Fruit fly (Drosophila melanogaster) whole organism, prepupa: ENCODE measurements around the gene Cyp4ac2.
A peak's percentile ranks its signal among the peaks of the same experiment; 100 is the strongest.

Experiments used
- Blimp-1 ChIP-seq: fragments of 200-800 bp; sonication (Bioruptor generic); optimal IDR thresholded peaks from 3 replicates; lab custom pipeline; 2017; ENCODE audit warnings: missing biosample characterization, missing genetic modification characterization, mild to moderate bottlenecking, moderate library complexity, missing genetic modification reagents
- CG10669 ChIP-seq: fragments of 200-800 bp; sonication (Bioruptor generic); optimal IDR thresholded peaks from 3 replicates; lab custom pipeline; 2018; ENCODE audit warnings: missing biosample characterization, mild to moderate bottlenecking, missing genetic modification characterization, moderate library complexity
- CG11294 ChIP-seq: fragments of 200-800 bp; sonication (Bioruptor generic); IDR thresholded peaks from 2 replicates; pipeline ENCODE4 v1.3.6; 2022; ENCODE audit warnings: missing biosample characterization, missing genetic modification characterization
- CG11762 ChIP-seq: fragments of 200-800 bp; sonication (Bioruptor generic); optimal IDR thresholded peaks from 3 replicates; lab custom pipeline; 2016; ENCODE audit warnings: missing biosample characterization, missing genetic modification characterization; ENCODE audit not compliant: insufficient read depth
- CG15336 ChIP-seq: fragments of 200-800 bp; sonication (Bioruptor generic); IDR thresholded peaks from 2 replicates; pipeline ENCODE4 v1.3.6; 2022; ENCODE audit warnings: missing biosample characterization, missing genetic modification characterization
- CG1621 ChIP-seq: fragments of 200-800 bp; sonication (Bioruptor generic); optimal IDR thresholded peaks from 3 replicates; lab custom pipeline; 2018; ENCODE audit warnings: missing biosample characterization, mild to moderate bottlenecking, missing genetic modification characterization
- CG16779 ChIP-seq: fragments of 200-800 bp; sonication (Bioruptor generic); optimal IDR thresholded peaks from 3 replicates; lab custom pipeline; 2017; ENCODE audit warnings: missing biosample characterization, mild to moderate bottlenecking, missing genetic modification characterization
- CG32006 ChIP-seq: fragments of 200-800 bp; sonication (Bioruptor generic); optimal IDR thresholded peaks from 3 replicates; lab custom pipeline; 2017; ENCODE audit warnings: missing biosample characterization, mild to moderate bottlenecking, missing genetic modification characterization
- CG34406 ChIP-seq: fragments of 200-800 bp; sonication (Bioruptor generic); optimal IDR thresholded peaks from 3 replicates; lab custom pipeline; 2016; ENCODE audit warnings: missing biosample characterization, missing genetic modification characterization
- CG4318 ChIP-seq: fragments of 200-800 bp; sonication (Bioruptor generic); optimal IDR thresholded peaks from 3 replicates; lab custom pipeline; 2017; ENCODE audit warnings: missing biosample characterization, mild to moderate bottlenecking, missing genetic modification characterization
- CG6163 ChIP-seq: fragments of 200-800 bp; sonication (Bioruptor generic); IDR thresholded peaks from 3 replicates; pipeline ENCODE4 v1.3.6; 2022; ENCODE audit warnings: missing biosample characterization, missing genetic modification characterization
- CG6276 ChIP-seq: fragments of 200-800 bp; sonication (Bioruptor generic); optimal IDR thresholded peaks from 2 replicates; lab custom pipeline; 2017; ENCODE audit warnings: missing biosample characterization, mild to moderate bottlenecking, missing genetic modification characterization
- CG6808 ChIP-seq: fragments of 200-800 bp; sonication (Bioruptor generic); optimal IDR thresholded peaks from 3 replicates; lab custom pipeline; 2017; ENCODE audit warnings: missing biosample characterization, missing genetic modification characterization, mild to moderate bottlenecking, moderate library complexity, missing genetic modification reagents
- CG6854 ChIP-seq: fragments of 200-800 bp; sonication (Bioruptor generic); optimal IDR thresholded peaks from 2 replicates; lab custom pipeline; 2017; ENCODE audit warnings: missing biosample characterization, mild to moderate bottlenecking, missing genetic modification characterization
- CG7368 ChIP-seq: fragments of 200-800 bp; sonication (Bioruptor generic); optimal IDR thresholded peaks from 3 replicates; lab custom pipeline; 2016; ENCODE audit warnings: missing biosample characterization, missing genetic modification characterization
- CG8319 ChIP-seq: fragments of 200-800 bp; sonication (Bioruptor generic); optimal IDR thresholded peaks from 3 replicates; lab custom pipeline; 2016; ENCODE audit warnings: missing biosample characterization, missing genetic modification characterization
- CG8632 ChIP-seq: fragments of 200-800 bp; sonication (Bioruptor generic); optimal IDR thresholded peaks from 3 replicates; lab custom pipeline; 2016; ENCODE audit warnings: missing biosample characterization, missing genetic modification characterization
- CG9139 ChIP-seq: fragments of 200-800 bp; sonication (Bioruptor generic); optimal IDR thresholded peaks from 3 replicates; lab custom pipeline; 2017; ENCODE audit warnings: missing biosample characterization, mild to moderate bottlenecking, missing genetic modification characterization
- Eip78C ChIP-seq: fragments of 200-800 bp; sonication (Bioruptor generic); peaks from one replicate; lab custom pipeline; 2016; ENCODE audit warnings: missing biosample characterization, missing genetic modification characterization
- Eip93F ChIP-seq: fragments of 200-800 bp; sonication (Bioruptor generic); optimal IDR thresholded peaks from 2 replicates; lab custom pipeline; 2016; ENCODE audit warnings: missing biosample characterization, mild to moderate bottlenecking, missing genetic modification characterization
- Ets21C ChIP-seq: fragments of 200-800 bp; sonication (Bioruptor generic); optimal IDR thresholded peaks from 3 replicates; lab custom pipeline; 2016; ENCODE audit warnings: missing biosample characterization, missing genetic modification characterization
- Ets96B ChIP-seq: fragments of 200-800 bp; optimal IDR thresholded peaks from 2 replicates; lab custom pipeline; 2019; ENCODE audit warnings: missing biosample characterization, mild to moderate bottlenecking, missing genetic modification characterization, moderate library complexity
- Gug ChIP-seq: fragments of 200-800 bp; sonication (Bioruptor generic); IDR thresholded peaks from 2 replicates; pipeline ENCODE4 v1.3.6; 2022; ENCODE audit warnings: missing biosample characterization, missing genetic modification characterization
- Hr38 ChIP-seq: sonication (Bioruptor generic); optimal IDR thresholded peaks from 2 replicates; lab custom pipeline; 2016; ENCODE audit warnings: missing biosample characterization, missing genetic modification characterization
- Hr39 ChIP-seq: fragments of 200-800 bp; sonication (Bioruptor generic); optimal IDR thresholded peaks from 2 replicates; lab custom pipeline; 2016; ENCODE audit warnings: missing biosample characterization, missing genetic modification characterization
- Hr4 ChIP-seq: fragments of 200-800 bp; sonication (Bioruptor generic); optimal IDR thresholded peaks from 3 replicates; lab custom pipeline; 2016; ENCODE audit warnings: missing biosample characterization, missing genetic modification characterization
- Lpt ChIP-seq: fragments of 200-800 bp; sonication (Bioruptor generic); optimal IDR thresholded peaks from 3 replicates; lab custom pipeline; 2016; ENCODE audit warnings: missing biosample characterization, missing genetic modification characterization
- Met ChIP-seq: fragments of 200-800 bp; sonication (Bioruptor generic); optimal IDR thresholded peaks from 3 replicates; lab custom pipeline; 2016; ENCODE audit warnings: missing biosample characterization, missing genetic modification characterization
- OdsH ChIP-seq: fragments of 200-800 bp; sonication (Bioruptor generic); optimal IDR thresholded peaks from 3 replicates; lab custom pipeline; 2016; ENCODE audit warnings: missing biosample characterization, missing genetic modification characterization
- Smox ChIP-seq: fragments of 200-800 bp; sonication (Bioruptor generic); optimal IDR thresholded peaks from 3 replicates; lab custom pipeline; 2016; ENCODE audit warnings: missing biosample characterization, missing genetic modification characterization
- Sox102F ChIP-seq: fragments of 200-800 bp; sonication (Bioruptor generic); optimal IDR thresholded peaks from 2 replicates; lab custom pipeline; 2016; ENCODE audit warnings: missing biosample characterization, mild to moderate bottlenecking, missing genetic modification characterization
- Sox14 ChIP-seq: fragments of 200-800 bp; sonication (Bioruptor generic); optimal IDR thresholded peaks from 3 replicates; lab custom pipeline; 2016; ENCODE audit warnings: missing biosample characterization, missing genetic modification characterization
- Sox15 ChIP-seq: fragments of 200-800 bp; sonication (Bioruptor generic); optimal IDR thresholded peaks from 3 replicates; lab custom pipeline; 2016; ENCODE audit warnings: missing biosample characterization, missing genetic modification characterization
- achi ChIP-seq: fragments of 200-800 bp; sonication (Bioruptor generic); optimal IDR thresholded peaks from 3 replicates; lab custom pipeline; 2016; ENCODE audit warnings: missing biosample characterization, missing genetic modification characterization
- dac ChIP-seq: fragments of 200-800 bp; sonication (Bioruptor generic); optimal IDR thresholded peaks from 2 replicates; lab custom pipeline; 2017; ENCODE audit warnings: missing biosample characterization, mild to moderate bottlenecking, missing genetic modification characterization
- eg ChIP-seq: fragments of 200-800 bp; sonication (Bioruptor generic); IDR thresholded peaks from 3 replicates; pipeline ENCODE4 v1.3.6; 2022; ENCODE audit warnings: missing biosample characterization, missing genetic modification characterization
- esn ChIP-seq: fragments of 200-800 bp; sonication (Bioruptor generic); optimal IDR thresholded peaks from 2 replicates; lab custom pipeline; 2016; ENCODE audit warnings: missing biosample characterization, mild to moderate bottlenecking, missing genetic modification characterization, moderate library complexity
- fd59A ChIP-seq: fragments of 200-800 bp; sonication (Bioruptor generic); optimal IDR thresholded peaks from 2 replicates; lab custom pipeline; 2017; ENCODE audit warnings: missing biosample characterization, mild to moderate bottlenecking, missing genetic modification characterization, missing genetic modification reagents
- fd85E ChIP-seq: fragments of 200-800 bp; sonication (Bioruptor generic); optimal IDR thresholded peaks from 3 replicates; lab custom pipeline; 2016; ENCODE audit warnings: missing biosample characterization, missing genetic modification characterization
- fkh ChIP-seq: fragments of 200-800 bp; sonication (Bioruptor generic); optimal IDR thresholded peaks from 3 replicates; lab custom pipeline; 2017; ENCODE audit warnings: missing biosample characterization, mild to moderate bottlenecking, missing genetic modification characterization, moderate library complexity
- lz ChIP-seq: fragments of 200-800 bp; sonication (Bioruptor generic); optimal IDR thresholded peaks from 3 replicates; lab custom pipeline; 2016; ENCODE audit warnings: missing biosample characterization, missing genetic modification characterization
- pdm3 ChIP-seq: fragments of 200-800 bp; sonication (Bioruptor generic); optimal IDR thresholded peaks from 3 replicates; lab custom pipeline; 2016; ENCODE audit warnings: missing biosample characterization, missing genetic modification characterization
- salr ChIP-seq, 2 experiments: fragments of 200-800 bp; sonication (Bioruptor generic); optimal IDR thresholded peaks; 3 replicates each; lab custom pipeline; 2016 to 2018; ENCODE audit warnings: missing biosample characterization in 2 of 2, missing genetic modification characterization in 2 of 2, mild to moderate bottlenecking in 1 of 2
- spab ChIP-seq: fragments of 200-800 bp; sonication (Bioruptor generic); optimal IDR thresholded peaks from 2 replicates; lab custom pipeline; 2017; ENCODE audit warnings: missing biosample characterization, mild to moderate bottlenecking, missing genetic modification characterization, missing genetic modification reagents
- ss ChIP-seq, 2 experiments: fragments of 200-800 bp; sonication (Bioruptor generic); optimal IDR thresholded peaks; 2 replicates in 1 of 2; 3 replicates in 1 of 2; lab custom pipeline; 2017 to 2018; ENCODE audit warnings: mild to moderate bottlenecking in 2 of 2, missing biosample characterization in 2 of 2, missing genetic modification characterization in 2 of 2, moderate library complexity in 1 of 2
- svp ChIP-seq: fragments of 200-800 bp; sonication (Bioruptor generic); peaks from one replicate; lab custom pipeline; 2016; ENCODE audit warnings: missing biosample characterization, missing genetic modification characterization
- vri ChIP-seq: fragments of 200-800 bp; sonication (Bioruptor generic); optimal IDR thresholded peaks from 3 replicates; lab custom pipeline; 2016; ENCODE audit warnings: missing biosample characterization, mild to moderate bottlenecking, missing genetic modification characterization

The Cyp4ac2 gene

dm6 chr2L:5287599-5288261, 21.5 kb downstream of the Cyp4ac2 start (continued):
- TF ChIP-seq vri, result no peak
- peak; percentile 97 for TF ChIP-seq Ets96B (tag; lab: Kevin White, UChicago)
- TF ChIP-seq CG6276 (GFP tag; lab: Kevin White, UChicago), result peak; percentile 50
- TF ChIP-seq Sox102F (GFP tag; lab: Kevin White, UChicago), result peak; percentile 79
- no peak for TF ChIP-seq Hr38 (GFP tag; lab: Kevin White, UChicago)
- TF ChIP-seq CG7368, result peak; percentile 61
- TF ChIP-seq CG6808, result peak; percentile 96
- TF ChIP-seq pdm3 (GFP tag; lab: Kevin White, UChicago), result peak; percentile 79
- TF ChIP-seq esn (GFP tag; lab: Kevin White, UChicago), result peak; percentile 88
- TF ChIP-seq CG8632 (GFP tag; lab: Kevin White, UChicago), result peak; percentile 85
- TF ChIP-seq Gug, result peak; percentile 24; the same call in 1 of the 2 replicates
- peak; percentile 77 for TF ChIP-seq CG6854 (GFP tag; lab: Kevin White, UChicago)
- no peak for TF ChIP-seq CG4318 (GFP tag; lab: Kevin White, UChicago)
- no peak for TF ChIP-seq fkh (GFP tag; lab: Kevin White, UChicago)
- TF ChIP-seq Eip93F, result no peak
- peak; percentile 74; the same call in 2 of the 3 replicates for TF ChIP-seq CG6163 (GFP tag; lab: Robert Waterston, UW)
- TF ChIP-seq ss (GFP tag; optimal IDR thresholded peaks at IDR 0.05; lab: Kevin White, UChicago), result peak; percentile 97 to 98
- TF ChIP-seq CG9139 (GFP tag; lab: Kevin White, UChicago), result peak; percentile 94

DNA sequence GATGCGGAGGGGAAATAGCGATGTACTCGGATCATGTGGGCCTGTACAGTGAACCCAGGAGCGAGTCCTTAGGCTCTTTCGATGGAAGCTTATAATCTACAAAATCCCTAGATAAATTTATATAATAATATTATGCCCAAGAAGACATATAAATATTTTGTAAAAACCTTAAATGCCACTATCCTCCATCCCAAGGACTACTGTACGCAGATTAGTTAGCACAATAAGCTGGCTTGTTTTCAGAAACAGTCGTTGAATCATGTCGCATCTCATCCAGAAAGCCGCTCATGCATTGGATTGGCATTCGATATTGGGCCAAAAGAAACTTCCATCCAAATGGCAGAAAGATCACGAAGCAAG, 22.1 kb downstream of the Cyp4ac2 start:
- peak; percentile 6 for TF ChIP-seq Sox15 (GFP tag; lab: Kevin White, UChicago)
- TF ChIP-seq dac (GFP tag; lab: Kevin White, UChicago), result no peak
- peak; percentile 55 for TF ChIP-seq svp
- peak in 1 of 2 experiments; percentile 46 for TF ChIP-seq salr (GFP tag; optimal IDR thresholded peaks at IDR 0.05; lab: Kevin White, UChicago)
- peak; percentile 79 for TF ChIP-seq spab (GFP tag; lab: Kevin White, UChicago)
- TF ChIP-seq achi, result peak; percentile 37
- TF ChIP-seq CG6276 (GFP tag; lab: Kevin White, UChicago), result no peak
- TF ChIP-seq fd59A (GFP tag; lab: Kevin White, UChicago), result peak; percentile 84
- TF ChIP-seq Hr38 (GFP tag; lab: Kevin White, UChicago), result no peak
- no peak for TF ChIP-seq Sox14
- no peak for TF ChIP-seq Hr39
- TF ChIP-seq CG34406 (GFP tag; lab: Kevin White, UChicago), result peak; percentile 29
- no peak for TF ChIP-seq vri
- TF ChIP-seq ss (GFP tag; optimal IDR thresholded peaks at IDR 0.05; lab: Kevin White, UChicago), result peak; percentile 28 to 60
- TF ChIP-seq Eip93F, result no peak
- TF ChIP-seq CG15336 (GFP tag; lab: Robert Waterston, UW), result no peak
- peak; percentile 80 for TF ChIP-seq CG10669 (GFP tag; lab: Kevin White, UChicago)
- TF ChIP-seq lz, result no peak
- TF ChIP-seq Eip78C (GFP tag; lab: Kevin White, UChicago), result peak; percentile 88
- no peak for TF ChIP-seq fkh (GFP tag; lab: Kevin White, UChicago)
- no peak for TF ChIP-seq esn (GFP tag; lab: Kevin White, UChicago)
- TF ChIP-seq CG8632 (GFP tag; lab: Kevin White, UChicago), result peak; percentile 22
- peak; percentile 80 for TF ChIP-seq CG6808
- TF ChIP-seq CG11294 (GFP tag; lab: Robert Waterston, UW), result no peak
- no peak for TF ChIP-seq Met (GFP tag; lab: Kevin White, UChicago)
- peak; percentile 4 for TF ChIP-seq CG7368
- TF ChIP-seq CG1621 (tag; lab: Kevin White, UChicago), result peak; percentile 74
- TF ChIP-seq fd85E, result no peak
- no peak for TF ChIP-seq CG6854 (GFP tag; lab: Kevin White, UChicago)
- no peak for TF ChIP-seq Lpt (GFP tag; lab: Kevin White, UChicago)
- no peak for TF ChIP-seq Smox
- TF ChIP-seq CG9139 (GFP tag; lab: Kevin White, UChicago), result peak; percentile 48
- TF ChIP-seq Hr4 (GFP tag; lab: Kevin White, UChicago), result no peak
- TF ChIP-seq CG6163 (GFP tag; lab: Robert Waterston, UW), result peak; percentile 85
- no peak for TF ChIP-seq CG32006 (GFP tag; lab: Kevin White, UChicago)
- TF ChIP-seq Blimp-1 (GFP tag; lab: Kevin White, UChicago), result no peak
- no peak for TF ChIP-seq eg (GFP tag; lab: Robert Waterston, UW)
- no peak for TF ChIP-seq Ets21C (GFP tag; lab: Kevin White, UChicago)
- no peak for TF ChIP-seq Sox102F (GFP tag; lab: Kevin White, UChicago)
- no peak for TF ChIP-seq CG11762 (GFP tag; lab: Kevin White, UChicago)
- peak; percentile 44 for TF ChIP-seq CG8319
- TF ChIP-seq CG16779 (tag; lab: Kevin White, UChicago), result no peak
- peak; percentile 72 for TF ChIP-seq OdsH
